Worm (Caenorhabditis elegans) whole organism, young adult: ENCODE measurements around the gene ech-6.
A peak's percentile ranks its signal among the peaks of the same experiment; 100 is the strongest.

ENCODE experiments used
- B0019.2 ChIP-seq: fragments of 200-800 bp; sonication (Bioruptor generic); conservative IDR thresholded peaks from 2 replicates; pipeline ENCODE4 v1.3.6; 2022; ENCODE audit warnings: missing genetic modification reagents, missing genetic modification characterization, missing compliant biosample characterization
- B0035.1 ChIP-seq: sonication (generic microtip); optimal IDR thresholded peaks from 2 replicates; lab custom pipeline; 2016; ENCODE audit warnings: missing genetic modification characterization, mild to moderate bottlenecking, missing compliant biosample characterization, missing genotype, missing genetic modification reagents
- B0336.3 ChIP-seq: fragments of 200-800 bp; sonication (Bioruptor generic); IDR thresholded peaks from 2 replicates; pipeline ENCODE4 v1.3.6; 2022; ENCODE audit warnings: missing genetic modification characterization, missing compliant biosample characterization
- F10E7.11 ChIP-seq: sonication (generic microtip); optimal IDR thresholded peaks from 2 replicates; lab custom pipeline; 2017; ENCODE audit warnings: mild to moderate bottlenecking, missing genetic modification characterization, moderate library complexity, missing compliant biosample characterization
- F49E8.2 ChIP-seq: sonication (generic microtip); optimal IDR thresholded peaks from 3 replicates; lab custom pipeline; 2017; ENCODE audit warnings: missing genetic modification characterization, mild to moderate bottlenecking, missing compliant biosample characterization, antibody characterized with exemption, moderate library complexity; ENCODE audit not compliant: insufficient read depth
- F57C9.4 ChIP-seq: sonication (generic microtip); optimal IDR thresholded peaks from 2 replicates; lab custom pipeline; 2017; ENCODE audit warnings: mild to moderate bottlenecking, missing genetic modification characterization, missing compliant biosample characterization
- T07F8.4 ChIP-seq: sonication (generic microtip); optimal IDR thresholded peaks from 2 replicates; lab custom pipeline; 2016; ENCODE audit warnings: mild to moderate bottlenecking, missing genetic modification characterization, moderate library complexity, missing compliant biosample characterization
- Y53G8AR.9 ChIP-seq: fragments of 200-800 bp; sonication (Bioruptor generic); conservative IDR thresholded peaks from 2 replicates; pipeline ENCODE4 v1.3.6; 2022; ENCODE audit warnings: missing genetic modification reagents, missing genetic modification characterization, missing compliant biosample characterization
- Y56A3A.18 ChIP-seq: fragments of 200-800 bp; sonication (Bioruptor generic); IDR thresholded peaks from 2 replicates; pipeline ENCODE4 v1.3.6; 2022; ENCODE audit warnings: missing genetic modification reagents, missing genetic modification characterization, missing compliant biosample characterization
- Y67H2A.10 ChIP-seq: fragments of 200-800 bp; sonication (Bioruptor generic); conservative IDR thresholded peaks from 2 replicates; pipeline ENCODE4 v1.3.6; 2022; ENCODE audit warnings: missing genetic modification reagents, missing genetic modification characterization, missing compliant biosample characterization
- Y95B8A.8 ChIP-seq: fragments of 200-800 bp; sonication (Bioruptor generic); IDR thresholded peaks from 2 replicates; pipeline ENCODE4 v1.3.6; 2022; ENCODE audit warnings: missing genetic modification reagents, missing genetic modification characterization, missing compliant biosample characterization
- akir-1 ChIP-seq: fragments of 200-800 bp; sonication (Bioruptor generic); optimal IDR thresholded peaks from 2 replicates; lab custom pipeline; 2018; ENCODE audit warnings: mild to moderate bottlenecking, missing genetic modification characterization, moderate library complexity, missing compliant biosample characterization
- aptf-3 ChIP-seq: fragments of 200-800 bp; sonication (Bioruptor generic); IDR thresholded peaks from 2 replicates; pipeline ENCODE4 v1.3.6; 2022; ENCODE audit warnings: missing genetic modification characterization, missing compliant biosample characterization
- atf-7 ChIP-seq: sonication (generic microtip); optimal IDR thresholded peaks from 2 replicates; lab custom pipeline; 2017; ENCODE audit warnings: mild to moderate bottlenecking, missing genetic modification characterization, missing compliant biosample characterization
- athp-1 ChIP-seq: sonication (generic microtip); optimal IDR thresholded peaks from 2 replicates; lab custom pipeline; 2017; ENCODE audit warnings: mild to moderate bottlenecking, missing genetic modification characterization, missing compliant biosample characterization
- attf-5 ChIP-seq: fragments of 200-800 bp; sonication (Bioruptor generic); optimal IDR thresholded peaks from 2 replicates; lab custom pipeline; 2018; ENCODE audit warnings: mild to moderate bottlenecking, missing genetic modification characterization, missing compliant biosample characterization
- bed-1 ChIP-seq: fragments of 200-800 bp; sonication (Bioruptor generic); IDR thresholded peaks from 2 replicates; pipeline ENCODE4 v1.3.6; 2022; ENCODE audit warnings: missing genetic modification reagents, missing genetic modification characterization, missing compliant biosample characterization
- bed-2 ChIP-seq: fragments of 200-800 bp; sonication (Bioruptor generic); IDR thresholded peaks from 2 replicates; pipeline ENCODE4 v1.3.6; 2022; ENCODE audit warnings: missing genetic modification reagents, missing genetic modification characterization, missing compliant biosample characterization
- cebp-1 ChIP-seq, 2 experiments: fragments of 200-800 bp in 1 of 2; sonication (Bioruptor generic) in 1 of 2; sonication (generic microtip) in 1 of 2; IDR thresholded peaks in 1 of 2; optimal IDR thresholded peaks in 1 of 2; 2 replicates each; pipeline versions ENCODE4 v1.3.6 to Lab custom; 2017 to 2022; ENCODE audit warnings: missing compliant biosample characterization in 2 of 2, missing genetic modification characterization in 2 of 2, mild to moderate bottlenecking in 1 of 2, missing genetic modification reagents in 1 of 2, moderate library complexity in 1 of 2
- cebp-2 ChIP-seq: fragments of 200-800 bp; sonication (Bioruptor generic); IDR thresholded peaks from 2 replicates; pipeline ENCODE4 v1.3.6; 2022; ENCODE audit warnings: missing genetic modification characterization, missing compliant biosample characterization
- chd-7 ChIP-seq: sonication (generic microtip); optimal IDR thresholded peaks from 2 replicates; lab custom pipeline; 2016; ENCODE audit warnings: mild to moderate bottlenecking, missing genetic modification characterization, moderate library complexity, missing compliant biosample characterization
- egrh-3 ChIP-seq: fragments of 200-800 bp; sonication (Bioruptor generic); IDR thresholded peaks from 2 replicates; pipeline ENCODE4 v1.3.6; 2022; ENCODE audit warnings: missing genetic modification reagents, missing genetic modification characterization, missing compliant biosample characterization
- ekl-4 ChIP-seq: fragments of 200-800 bp; sonication (Bioruptor generic); IDR thresholded peaks from 2 replicates; pipeline ENCODE4 v1.3.6; 2022; ENCODE audit warnings: missing genetic modification reagents, missing genetic modification characterization, missing compliant biosample characterization
- gei-17 ChIP-seq: fragments of 200-800 bp; sonication (Bioruptor generic); optimal IDR thresholded peaks from 2 replicates; lab custom pipeline; 2018; ENCODE audit warnings: mild to moderate bottlenecking, missing genetic modification characterization, missing compliant biosample characterization
- hmg-1.2 ChIP-seq: fragments of 200-800 bp; sonication (Bioruptor generic); IDR thresholded peaks from 2 replicates; pipeline ENCODE4 v1.3.6; 2022; ENCODE audit warnings: missing genetic modification reagents, missing genetic modification characterization, missing compliant biosample characterization
- hsf-1 ChIP-seq: fragments of 200-800 bp; sonication (Bioruptor generic); IDR thresholded peaks from 2 replicates; pipeline ENCODE4 v1.3.6; 2022; ENCODE audit warnings: missing genetic modification reagents, missing genetic modification characterization, missing compliant biosample characterization
- let-607 ChIP-seq, 2 experiments: fragments of 200-800 bp in 1 of 2; sonication (Bioruptor generic) in 1 of 2; sonication (generic microtip) in 1 of 2; optimal IDR thresholded peaks; 2 replicates each; lab custom pipeline; 2016 to 2018; ENCODE audit warnings: mild to moderate bottlenecking in 2 of 2, missing compliant biosample characterization in 2 of 2, missing genetic modification characterization in 2 of 2, moderate library complexity in 2 of 2, missing genotype in 1 of 2
- lin-35 ChIP-seq, 3 experiments: fragments of 150-350 bp in 2 of 3; sonication (generic microtip) in 1 of 3; optimal IDR thresholded peaks; 2 replicates each; lab custom pipeline; 2014 to 2018; ENCODE audit warnings: missing biosample characterization in 3 of 3, missing genetic modification characterization in 3 of 3, missing genetic modification reagents in 3 of 3
- lin-40 ChIP-seq: sonication (generic microtip); optimal IDR thresholded peaks from 2 replicates; lab custom pipeline; 2016; ENCODE audit warnings: missing genetic modification characterization, mild to moderate bottlenecking, missing compliant biosample characterization, missing genotype, missing genetic modification reagents
- lsl-1 ChIP-seq: fragments of 200-800 bp; sonication (Bioruptor generic); optimal IDR thresholded peaks from 2 replicates; lab custom pipeline; 2018; ENCODE audit warnings: mild to moderate bottlenecking, missing genetic modification characterization, moderate library complexity, missing compliant biosample characterization
- madf-10 ChIP-seq: sonication (generic microtip); optimal IDR thresholded peaks from 2 replicates; lab custom pipeline; 2016; ENCODE audit warnings: mild to moderate bottlenecking, missing genetic modification characterization, missing compliant biosample characterization
- madf-3 ChIP-seq: fragments of 200-800 bp; sonication (Bioruptor generic); IDR thresholded peaks from 2 replicates; pipeline ENCODE4 v1.3.6; 2022; ENCODE audit warnings: missing genetic modification reagents, missing genetic modification characterization, missing compliant biosample characterization
- madf-6 ChIP-seq: fragments of 200-800 bp; sonication (Bioruptor generic); IDR thresholded peaks from 2 replicates; pipeline ENCODE4 v1.3.6; 2022; ENCODE audit warnings: missing genetic modification reagents, missing genetic modification characterization, missing compliant biosample characterization
- mxl-1 ChIP-seq: sonication (generic microtip); optimal IDR thresholded peaks from 2 replicates; lab custom pipeline; 2016; ENCODE audit warnings: missing genetic modification characterization, missing compliant biosample characterization
- nfya-2 ChIP-seq: fragments of 200-800 bp; sonication (Bioruptor generic); IDR thresholded peaks from 2 replicates; pipeline ENCODE4 v1.3.6; 2022; ENCODE audit warnings: missing genetic modification reagents, missing genetic modification characterization, missing compliant biosample characterization
- nhr-179 ChIP-seq: sonication (generic microtip); optimal IDR thresholded peaks from 2 replicates; lab custom pipeline; 2016; ENCODE audit warnings: mild to moderate bottlenecking, missing genetic modification characterization, missing compliant biosample characterization
- nhr-90 ChIP-seq: sonication (generic microtip); optimal IDR thresholded peaks from 2 replicates; lab custom pipeline; 2016; ENCODE audit warnings: missing genotype, mild to moderate bottlenecking, missing genetic modification characterization, missing compliant biosample characterization
- pbrm-1 ChIP-seq: fragments of 200-800 bp; sonication (Bioruptor generic); IDR thresholded peaks from 2 replicates; pipeline ENCODE4 v1.3.6; 2022; ENCODE audit warnings: missing genetic modification reagents, missing genetic modification characterization, missing compliant biosample characterization
- pha-4 ChIP-seq: fragments of 150-350 bp; sonication (generic microtip); optimal IDR thresholded peaks from 2 replicates; lab custom pipeline; 2014; ENCODE audit warnings: missing biosample characterization, missing genetic modification reagents, missing genetic modification characterization
- repo-1 ChIP-seq: sonication (generic microtip); optimal IDR thresholded peaks from 2 replicates; lab custom pipeline; 2017; ENCODE audit warnings: mild to moderate bottlenecking, missing genetic modification characterization, missing compliant biosample characterization
- snpc-4 ChIP-seq, 5 experiments: fragments of 150-350 bp in 1 of 5; sonication (generic microtip) in 4 of 5; optimal IDR thresholded peaks; 2 replicates each; lab custom pipeline; 2014 to 2018; ENCODE audit warnings: missing genetic modification characterization in 5 of 5, missing biosample characterization in 3 of 5, antibody characterized with exemption in 2 of 5, mild to moderate bottlenecking in 2 of 5, missing compliant biosample characterization in 2 of 5, missing genotype in 2 of 5, moderate library complexity in 2 of 5, missing genetic modification reagents in 1 of 5
- tlf-1 ChIP-seq: fragments of 200-800 bp; sonication (Bioruptor generic); optimal IDR thresholded peaks from 2 replicates; lab custom pipeline; 2018; ENCODE audit warnings: mild to moderate bottlenecking, missing genetic modification characterization, missing compliant biosample characterization
- xnd-1 ChIP-seq: sonication (generic microtip); optimal IDR thresholded peaks from 2 replicates; lab custom pipeline; 2016; ENCODE audit warnings: missing genotype, missing genetic modification reagents, missing genetic modification characterization, missing compliant biosample characterization
- zfh-2 ChIP-seq: fragments of 200-800 bp; sonication (Bioruptor generic); conservative IDR thresholded peaks from 2 replicates; pipeline ENCODE4 v1.3.6; 2022; ENCODE audit warnings: missing genetic modification reagents, missing genetic modification characterization, missing compliant biosample characterization
- ztf-25 ChIP-seq: fragments of 200-800 bp; sonication (Bioruptor generic); IDR thresholded peaks from 2 replicates; pipeline ENCODE4 v1.3.6; 2022; ENCODE audit warnings: missing genetic modification reagents, missing genetic modification characterization, missing compliant biosample characterization
- ztf-3 ChIP-seq: fragments of 200-800 bp; sonication (Bioruptor generic); optimal IDR thresholded peaks from 2 replicates; lab custom pipeline; 2018; ENCODE audit warnings: mild to moderate bottlenecking, missing genetic modification characterization, missing compliant biosample characterization

ech-6 gene

ce11 chrIII:9783133-9783590, 30.5 kb upstream of the ech-6 start:
- TF ChIP-seq F10E7.11 = peak; percentile 62
- TF ChIP-seq Y56A3A.18 = peak; percentile 54; the same call in 1 of the 2 replicates
- 0 out of 2 replicates have a peak, but pooled peaks have one; percentile 15 for TF ChIP-seq pbrm-1 (GFP tag; lab: Robert Waterston, UW)
- peak; percentile 3 for TF ChIP-seq gei-17 (GFP tag; lab: Kevin White, UChicago)
- peak; percentile 21 for TF ChIP-seq attf-5
- TF ChIP-seq B0019.2 (GFP tag; lab: Robert Waterston, UW) = no peak
- peak; percentile 80 for TF ChIP-seq F57C9.4 (tag; lab: Kevin White, UChicago)
- TF ChIP-seq B0035.1 = peak; percentile 7
- TF ChIP-seq nhr-90 = no peak
- no peak for TF ChIP-seq aptf-3 (GFP tag; lab: Robert Waterston, UW)
- TF ChIP-seq Y53G8AR.9 (GFP tag; lab: Robert Waterston, UW) = 0 out of 2 replicates have a peak, but pooled peaks have one; percentile 54
- TF ChIP-seq zfh-2 (GFP tag; lab: Robert Waterston, UW) = no peak
- TF ChIP-seq madf-10 (tag; lab: Kevin White, UChicago) = no peak
- TF ChIP-seq pha-4 (tag; lab: Kevin White, UChicago) = no peak
- TF ChIP-seq egrh-3 (GFP tag; lab: Robert Waterston, UW) = no peak
- TF ChIP-seq nhr-179 (tag; lab: Kevin White, UChicago) = no peak
- TF ChIP-seq bed-2 = no peak
- TF ChIP-seq lsl-1 (GFP tag; lab: Kevin White, UChicago) = no peak
- TF ChIP-seq chd-7 (tag; lab: Kevin White, UChicago) = no peak
- no peak for TF ChIP-seq snpc-4 (GFP tag; optimal IDR thresholded peaks at IDR 0.05; lab: Kevin White, UChicago)
- peak in 1 of 4 experiments; percentile 2 for TF ChIP-seq snpc-4 (tag; optimal IDR thresholded peaks at IDR 0.05; lab: Kevin White, UChicago)
- TF ChIP-seq ztf-3 = peak; percentile 57
- peak; percentile 17; the same call in 1 of the 2 replicates for TF ChIP-seq ekl-4 (GFP tag; lab: Robert Waterston, UW)
- peak; percentile 81 for TF ChIP-seq repo-1 (tag; lab: Kevin White, UChicago)
- 0 out of 2 replicates have a peak, but pooled peaks have one; percentile 14 for TF ChIP-seq bed-1
- TF ChIP-seq lin-35 (GFP tag; optimal IDR thresholded peaks at IDR 0.05; lab: Kevin White, UChicago) = peak in 1 of 3 experiments; percentile 57
- TF ChIP-seq madf-3 (GFP tag; lab: Robert Waterston, UW) = peak; percentile 85
- no peak for TF ChIP-seq ztf-25
- TF ChIP-seq athp-1 (tag; lab: Kevin White, UChicago) = no peak
- peak; percentile 42 for TF ChIP-seq madf-6 (GFP tag; lab: Robert Waterston, UW)
- no peak for TF ChIP-seq mxl-1 (tag; lab: Kevin White, UChicago)
- peak; percentile 21 to 35 for TF ChIP-seq let-607 (tag; optimal IDR thresholded peaks at IDR 0.05; lab: Kevin White, UChicago)
- peak; percentile 61 for TF ChIP-seq atf-7
- peak; percentile 42 for TF ChIP-seq tlf-1 (GFP tag; lab: Kevin White, UChicago)
- peak; percentile 38 for TF ChIP-seq lin-40
- peak; percentile 24 for TF ChIP-seq F49E8.2 (tag; lab: Kevin White, UChicago)
- TF ChIP-seq Y95B8A.8 (GFP tag; lab: Robert Waterston, UW) = no peak; the same call in 1 of the 2 replicates
- no peak for TF ChIP-seq akir-1 (GFP tag; lab: Kevin White, UChicago)
- TF ChIP-seq cebp-2 (GFP tag; lab: Robert Waterston, UW) = 0 out of 2 replicates have a peak, but pooled peaks have one; percentile 36
- no peak for TF ChIP-seq nfya-2 (GFP tag; lab: Robert Waterston, UW)
- TF ChIP-seq hsf-1 (GFP tag; lab: Robert Waterston, UW) = 0 out of 2 replicates have a peak, but pooled peaks have one; percentile 54
- TF ChIP-seq hmg-1.2 (GFP tag; lab: Robert Waterston, UW) = peak; percentile 22; the same call in 1 of the 2 replicates
- no peak for TF ChIP-seq cebp-1 (GFP tag; IDR thresholded peaks at IDR 0.05; lab: Robert Waterston, UW)
- TF ChIP-seq cebp-1 (tag; optimal IDR thresholded peaks at IDR 0.05; lab: Kevin White, UChicago) = peak; percentile 29
- peak; percentile 50; the same call in 1 of the 2 replicates for TF ChIP-seq B0336.3
- no peak for TF ChIP-seq T07F8.4 (tag; lab: Kevin White, UChicago)
- no peak for TF ChIP-seq xnd-1 (tag; lab: Kevin White, UChicago)
- TF ChIP-seq Y67H2A.10 (GFP tag; lab: Robert Waterston, UW) = no peak
